Fruit fly (Drosophila melanogaster): ENCODE results near the gene Qtzl.

Qtzl gene

DNA sequence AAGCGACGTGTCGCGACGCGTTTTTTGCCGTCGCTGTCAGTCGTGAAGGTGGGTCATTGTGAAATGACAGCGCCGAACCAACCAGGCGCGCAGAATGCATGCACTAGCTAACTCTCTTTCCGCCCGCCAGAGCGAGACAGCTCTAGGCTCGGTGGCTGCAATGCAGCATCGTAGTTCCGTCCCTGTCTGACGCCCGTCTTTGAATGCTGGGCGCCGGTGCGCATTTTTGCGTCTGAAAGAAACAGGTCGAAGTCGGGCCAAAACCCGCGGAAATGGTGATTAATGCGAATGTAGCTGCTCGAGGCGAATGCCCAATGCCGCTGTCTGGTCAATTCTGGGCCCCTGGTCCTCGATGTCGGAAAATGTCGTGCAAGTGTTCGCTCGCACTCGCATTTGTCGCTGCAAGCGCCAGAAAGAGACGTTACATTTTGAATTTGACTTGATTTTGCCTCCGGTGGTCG, 11.8 kb downstream of the Qtzl start (continued):
- TF ChIP-seq kni (GFP tag; optimal IDR thresholded peaks at IDR 0.05) (peak; percentile 100), CG11093 (GFP tag; IDR thresholded peaks at IDR 0.05) (peak; percentile 58; the same call in 1 of the 3 replicates), CG12769 (tag; optimal IDR thresholded peaks at IDR 0.05) (peak; percentile 99), mam (GFP tag; optimal IDR thresholded peaks at IDR 0.05) (peak; percentile 12), Xrp1 (GFP tag; IDR thresholded peaks at IDR 0.05) (no peak), CG7745 (tag; optimal IDR thresholded peaks at IDR 0.05) (no peak), dysf (GFP tag; IDR thresholded peaks at IDR 0.05) (no peak), Sry-β (GFP tag; optimal IDR thresholded peaks at IDR 0.05) (peak; percentile 46), CG6765 (GFP tag; optimal IDR thresholded peaks at IDR 0.05) (peak; percentile 52), CG13296 (GFP tag; optimal IDR thresholded peaks at IDR 0.05) (peak; percentile 60), CG14860 (GFP tag; IDR thresholded peaks at IDR 0.05; ENCODE audit: partially characterized antibody) (no peak), CG10654 (GFP tag; optimal IDR thresholded peaks at IDR 0.05) (no peak), chn (GFP tag; optimal IDR thresholded peaks at IDR 0.05) (peak; percentile 92), tgo (GFP tag; IDR thresholded peaks at IDR 0.05) (no peak), zf30C (GFP tag; optimal IDR thresholded peaks at IDR 0.05) (peak; percentile 14), bigmax (GFP tag; optimal IDR thresholded peaks at IDR 0.05) (no peak), CG5245 (GFP tag; optimal IDR thresholded peaks at IDR 0.05) (no peak), CG18619 (GFP tag; optimal IDR thresholded peaks at IDR 0.05) (peak; percentile 29), en (GFP tag; optimal IDR thresholded peaks at IDR 0.05) (peak; percentile 10), Vsx1 (GFP tag; optimal IDR thresholded peaks at IDR 0.05) (peak; percentile 62), Dip2 (GFP tag; IDR thresholded peaks at IDR 0.05) (no peak), NK7.1 (GFP tag; optimal IDR thresholded peaks at IDR 0.05) (no peak), ase (GFP tag; IDR thresholded peaks at IDR 0.05) (no peak), ssp (GFP tag; IDR thresholded peaks at IDR 0.05) (no peak), CG3065 (GFP tag; optimal IDR thresholded peaks at IDR 0.05) (peak; percentile 41), CG6791 (GFP tag; IDR thresholded peaks at IDR 0.05; ENCODE audit: partially characterized antibody) (no peak), CG3726 (GFP tag; IDR thresholded peaks at IDR 0.05) (no peak), CG8359 (GFP tag; optimal IDR thresholded peaks at IDR 0.05; ENCODE audit: borderline replicate concordance) (peak; percentile 100), her (GFP tag; optimal IDR thresholded peaks at IDR 0.05) (peak; percentile 77), PHDP (tag; optimal IDR thresholded peaks at IDR 0.05) (peak; percentile 49), wor (GFP tag; IDR thresholded peaks at IDR 0.05) (no peak), Kr (GFP tag; optimal IDR thresholded peaks at IDR 0.05) (peak; percentile 90), CG2712 (tag; optimal IDR thresholded peaks at IDR 0.05) (peak; percentile 66), CG17802 (tag; optimal IDR thresholded peaks at IDR 0.05) (no peak), yki (optimal IDR thresholded peaks at IDR 0.05) (no peak), dmrt99B (tag; optimal IDR thresholded peaks at IDR 0.05) (peak; percentile 72), zfh2 (GFP tag; optimal IDR thresholded peaks at IDR 0.05) (no peak), repo (GFP tag; optimal IDR thresholded peaks at IDR 0.05) (peak; percentile 50), az2 (GFP tag; optimal IDR thresholded peaks at IDR 0.05) (no peak), CG14667 (GFP tag; IDR thresholded peaks at IDR 0.05) (no peak), CG17359 (tag; optimal IDR thresholded peaks at IDR 0.05) (peak; percentile 42), CG15269 (tag; optimal IDR thresholded peaks at IDR 0.05) (peak; percentile 84), nerfin-1 (tag; optimal IDR thresholded peaks at IDR 0.05) (peak; percentile 88), toy (GFP tag; IDR thresholded peaks at IDR 0.05) (no peak), Hr78 (GFP tag; optimal IDR thresholded peaks at IDR 0.05) (peak in 1 of 2 experiments; percentile 94), Eip74EF (GFP tag; optimal IDR thresholded peaks at IDR 0.05) (peak in 1 of 2 experiments; percentile 89), bowl (GFP tag; IDR thresholded peaks at IDR 0.05) (no peak), tna (GFP tag; IDR thresholded peaks at IDR 0.05; ENCODE audit: partially characterized antibody) (no peak), CG8089 (GFP tag; optimal IDR thresholded peaks at IDR 0.05) (peak; percentile 66), cwo (GFP tag; optimal IDR thresholded peaks at IDR 0.05) (peak; percentile 94)

All from whole organism, embryonic.